Fruit fly (Drosophila melanogaster) whole organism, embryonic: ENCODE results near the gene CG13024.

Experiments used
- Atf-2 ChIP-seq: fragments of 200-800 bp; sonication (Bioruptor generic); optimal IDR thresholded peaks from 2 replicates; lab custom pipeline; 2016; ENCODE audit warnings: missing biosample characterization, missing genetic modification characterization
- CG10543 ChIP-seq: fragments of 200-800 bp; sonication (Bioruptor generic); optimal IDR thresholded peaks from 3 replicates; lab custom pipeline; 2017; ENCODE audit warnings: missing biosample characterization, mild to moderate bottlenecking, missing genetic modification characterization, moderate library complexity
- CG10654 ChIP-seq: fragments of 200-800 bp; sonication (Bioruptor generic); optimal IDR thresholded peaks from 2 replicates; lab custom pipeline; 2016; ENCODE audit warnings: missing biosample characterization, missing genetic modification characterization
- CG11247 ChIP-seq: fragments of 200-800 bp; sonication (Bioruptor generic); IDR thresholded peaks from 2 replicates; pipeline ENCODE4 v1.3.6; 2022; ENCODE audit warnings: missing biosample characterization, missing genetic modification characterization
- CG12071 ChIP-seq: fragments of 200-800 bp; sonication (Bioruptor generic); optimal IDR thresholded peaks from 3 replicates; lab custom pipeline; 2018; ENCODE audit warnings: missing biosample characterization, mild to moderate bottlenecking, missing genetic modification characterization
- CG14860 ChIP-seq: fragments of 200-800 bp; sonication (Bioruptor generic); IDR thresholded peaks from 3 replicates; pipeline ENCODE4 v1.3.6; 2022; ENCODE audit warnings: missing biosample characterization, missing genetic modification characterization; ENCODE audit not compliant: partially characterized antibody
- CG16779 ChIP-seq: fragments of 200-800 bp; sonication (Bioruptor generic); IDR thresholded peaks from 2 replicates; pipeline ENCODE4 v1.3.6; 2022; ENCODE audit warnings: missing biosample characterization, missing genetic modification characterization
- CG18619 ChIP-seq: fragments of 200-800 bp; sonication (Bioruptor generic); optimal IDR thresholded peaks from 3 replicates; lab custom pipeline; 2017; ENCODE audit warnings: missing biosample characterization, mild to moderate bottlenecking, missing genetic modification characterization
- CG2678 ChIP-seq: fragments of 200-800 bp; sonication (Bioruptor generic); optimal IDR thresholded peaks from 3 replicates; lab custom pipeline; 2019; ENCODE audit warnings: missing biosample characterization, mild to moderate bottlenecking, missing genetic modification characterization, moderate library complexity
- CG30020 ChIP-seq: fragments of 200-800 bp; optimal IDR thresholded peaks from 2 replicates; lab custom pipeline; 2019; ENCODE audit warnings: missing biosample characterization, mild to moderate bottlenecking, missing genetic modification characterization, moderate library complexity
- CG31224 ChIP-seq: fragments of 200-800 bp; sonication (Bioruptor generic); IDR thresholded peaks from 2 replicates; pipeline ENCODE4 v1.3.6; 2022; ENCODE audit warnings: missing biosample characterization, missing genetic modification characterization
- CG32532 ChIP-seq: fragments of 200-800 bp; sonication (Bioruptor generic); IDR thresholded peaks from 2 replicates; pipeline ENCODE4 v1.3.6; 2022; ENCODE audit warnings: missing biosample characterization, missing genetic modification characterization
- CG34422 ChIP-seq: fragments of 200-800 bp; sonication (Bioruptor generic); IDR thresholded peaks from 3 replicates; pipeline ENCODE4 v1.3.6; 2022; ENCODE audit warnings: missing biosample characterization, missing genetic modification characterization
- CG4404 ChIP-seq: fragments of 200-800 bp; sonication (Bioruptor generic); IDR thresholded peaks from 2 replicates; pipeline ENCODE4 v1.3.6; 2022; ENCODE audit warnings: missing biosample characterization, missing genetic modification characterization
- CG6765 ChIP-seq: fragments of 200-800 bp; sonication (Bioruptor generic); optimal IDR thresholded peaks from 3 replicates; lab custom pipeline; 2017; ENCODE audit warnings: missing biosample characterization, mild to moderate bottlenecking, missing genetic modification characterization
- CG6813 ChIP-seq: fragments of 200-800 bp; sonication (Bioruptor generic); optimal IDR thresholded peaks from 2 replicates; lab custom pipeline; 2017; ENCODE audit warnings: missing biosample characterization, missing genetic modification characterization, mild to moderate bottlenecking, moderate library complexity, missing genetic modification reagents
- CG9215 ChIP-seq: fragments of 200-800 bp; sonication (Bioruptor generic); IDR thresholded peaks from 2 replicates; pipeline ENCODE4 v1.3.6; 2022; ENCODE audit warnings: missing biosample characterization, missing genetic modification characterization
- CG9609 ChIP-seq: fragments of 200-800 bp; sonication (Bioruptor generic); optimal IDR thresholded peaks from 3 replicates; lab custom pipeline; 2016; ENCODE audit warnings: missing biosample characterization, missing genetic modification characterization
- CG9817 ChIP-seq: fragments of 200-800 bp; sonication (Bioruptor generic); optimal IDR thresholded peaks from 2 replicates; lab custom pipeline; 2018; ENCODE audit warnings: missing biosample characterization, mild to moderate bottlenecking, missing genetic modification characterization, moderate library complexity
- D ChIP-seq, 2 experiments: fragments of 200-800 bp in 1 of 2; fragments of >200 bp in 1 of 2; sonication (Bioruptor generic) in 1 of 2; optimal IDR thresholded peaks; 2 replicates in 1 of 2; 3 replicates in 1 of 2; lab custom pipeline; 2017; ENCODE audit warnings: mild to moderate bottlenecking in 1 of 2, missing biosample characterization in 1 of 2, missing genetic modification characterization in 1 of 2, missing genetic modification reagents in 1 of 2
- D19B ChIP-seq: fragments of 200-800 bp; sonication (Bioruptor generic); optimal IDR thresholded peaks from 2 replicates; lab custom pipeline; 2017; ENCODE audit warnings: missing biosample characterization, mild to moderate bottlenecking, missing genetic modification characterization
- Dbx ChIP-seq: fragments of 200-800 bp; sonication (Bioruptor generic); IDR thresholded peaks from 3 replicates; pipeline ENCODE4 v1.3.6; 2022; ENCODE audit warnings: missing biosample characterization, missing genetic modification characterization
- Dip2 ChIP-seq: fragments of 200-800 bp; sonication (Bioruptor generic); IDR thresholded peaks from 2 replicates; pipeline ENCODE4 v1.3.6; 2022; ENCODE audit warnings: missing biosample characterization, missing genetic modification characterization
- Dip3 ChIP-seq: fragments of 200-800 bp; sonication (Bioruptor generic); optimal IDR thresholded peaks from 3 replicates; lab custom pipeline; 2016; ENCODE audit warnings: missing biosample characterization, missing genetic modification characterization
- ERR ChIP-seq: fragments of 200-800 bp; sonication (Bioruptor generic); optimal IDR thresholded peaks from 2 replicates; lab custom pipeline; 2016; ENCODE audit warnings: missing biosample characterization, missing genetic modification characterization
- Hr78 ChIP-seq, 2 experiments: fragments of 200-800 bp in 1 of 2; fragments of >200 bp in 1 of 2; sonication (Bioruptor generic) in 1 of 2; optimal IDR thresholded peaks; 2 replicates each; lab custom pipeline; 2017 to 2019; ENCODE audit warnings: missing biosample characterization in 2 of 2, missing genetic modification characterization in 2 of 2, mild to moderate bottlenecking in 1 of 2, moderate library complexity in 1 of 2
- Nf-YB ChIP-seq: fragments of 200-800 bp; sonication (Bioruptor generic); optimal IDR thresholded peaks from 3 replicates; lab custom pipeline; 2019; ENCODE audit warnings: missing biosample characterization, mild to moderate bottlenecking, missing genetic modification characterization, moderate library complexity
- Optix ChIP-seq: fragments of 200-800 bp; sonication (Bioruptor generic); IDR thresholded peaks from 3 replicates; pipeline ENCODE4 v1.3.6; 2022; ENCODE audit warnings: missing biosample characterization, missing genetic modification characterization
- Sin3A ChIP-seq: fragments of >200 bp; optimal IDR thresholded peaks from 2 replicates; lab custom pipeline; 2018
- al ChIP-seq: fragments of 200-800 bp; sonication (Bioruptor generic); IDR thresholded peaks from 2 replicates; pipeline ENCODE4 v1.3.6; 2022; ENCODE audit warnings: missing biosample characterization, missing genetic modification characterization
- bbx ChIP-seq: fragments of 200-800 bp; sonication (Bioruptor generic); IDR thresholded peaks from 2 replicates; pipeline ENCODE4 v1.3.6; 2022; ENCODE audit warnings: missing biosample characterization, missing genetic modification characterization; ENCODE audit not compliant: partially characterized antibody
- cwo ChIP-seq: fragments of 200-800 bp; sonication (Bioruptor generic); optimal IDR thresholded peaks from 3 replicates; lab custom pipeline; 2017; ENCODE audit warnings: missing biosample characterization, missing genetic modification characterization, mild to moderate bottlenecking, moderate library complexity, missing genetic modification reagents
- dan ChIP-seq: fragments of 200-800 bp; sonication (Bioruptor generic); IDR thresholded peaks from 2 replicates; pipeline ENCODE4 v1.3.6; 2022; ENCODE audit warnings: missing biosample characterization, missing genetic modification characterization
- gcm2 ChIP-seq: fragments of 200-800 bp; sonication (Bioruptor generic); optimal IDR thresholded peaks from 2 replicates; lab custom pipeline; 2016; ENCODE audit warnings: missing biosample characterization, missing genetic modification characterization
- maf-S ChIP-seq: fragments of 200-800 bp; sonication (Bioruptor generic); optimal IDR thresholded peaks from 2 replicates; lab custom pipeline; 2016; ENCODE audit warnings: missing biosample characterization, missing genetic modification characterization
- nau ChIP-seq: fragments of 200-800 bp; sonication (Bioruptor generic); optimal IDR thresholded peaks from 3 replicates; lab custom pipeline; 2017; ENCODE audit warnings: missing biosample characterization, mild to moderate bottlenecking, missing genetic modification characterization, missing genetic modification reagents
- p53 ChIP-seq: fragments of 200-800 bp; sonication (Bioruptor generic); optimal IDR thresholded peaks from 2 replicates; lab custom pipeline; 2016; ENCODE audit warnings: missing biosample characterization, missing genetic modification characterization
- pan ChIP-seq, 4 experiments: fragments of >200 bp in 3 of 4; fragments of 200-800 bp in 1 of 4; sonication (Bioruptor generic) in 1 of 4; optimal IDR thresholded peaks in 3 of 4; IDR thresholded peaks in 1 of 4; 2 replicates each; pipeline versions ENCODE4 v1.3.6 to Lab custom; 2017 to 2022; ENCODE audit warnings: missing biosample characterization in 2 of 4, missing genetic modification characterization in 2 of 4, mixed read lengths in 1 of 4
- rib ChIP-seq: fragments of 200-800 bp; sonication (Bioruptor generic); IDR thresholded peaks from 2 replicates; pipeline ENCODE4 v1.3.6; 2022; ENCODE audit warnings: missing biosample characterization, missing genetic modification characterization
- row ChIP-seq: fragments of 200-800 bp; sonication (Bioruptor generic); IDR thresholded peaks from 3 replicates; pipeline ENCODE4 v1.3.6; 2022; ENCODE audit warnings: missing biosample characterization, missing genetic modification characterization
- sisA ChIP-seq: fragments of 200-800 bp; sonication (Bioruptor generic); IDR thresholded peaks from 2 replicates; pipeline ENCODE4 v1.3.6; 2022; ENCODE audit warnings: missing biosample characterization, missing genetic modification characterization
- slbo ChIP-seq: fragments of 200-800 bp; sonication (Bioruptor generic); IDR thresholded peaks from 2 replicates; pipeline ENCODE4 v1.3.6; 2022; ENCODE audit warnings: missing biosample characterization, missing genetic modification characterization
- so ChIP-seq: fragments of 200-800 bp; sonication (Bioruptor generic); IDR thresholded peaks from 3 replicates; pipeline ENCODE4 v1.3.6; 2022; ENCODE audit warnings: missing biosample characterization, missing genetic modification characterization
- stc ChIP-seq: fragments of 200-800 bp; sonication (Bioruptor generic); IDR thresholded peaks from 2 replicates; pipeline ENCODE4 v1.3.6; 2022; ENCODE audit warnings: missing biosample characterization, missing genetic modification characterization
- tap ChIP-seq: fragments of 200-800 bp; optimal IDR thresholded peaks from 3 replicates; lab custom pipeline; 2019; ENCODE audit warnings: missing biosample characterization, mild to moderate bottlenecking, missing genetic modification characterization, moderate library complexity
- vvl ChIP-seq: fragments of 200-800 bp; sonication (Bioruptor generic); IDR thresholded peaks from 2 replicates; pipeline ENCODE4 v1.3.6; 2022; ENCODE audit warnings: missing biosample characterization, missing genetic modification characterization
- zen ChIP-seq: fragments of 200-800 bp; sonication (Bioruptor generic); optimal IDR thresholded peaks from 3 replicates; lab custom pipeline; 2018; ENCODE audit warnings: missing biosample characterization, mild to moderate bottlenecking, missing genetic modification characterization, moderate library complexity

The CG13024 gene

dm6 chr3L:16765647-16766628, 62.9 kb downstream of the CG13024 start, which contains the start of gene Nrt (continued):
- peak in 1 of 2 experiments; percentile 21 for TF ChIP-seq Hr78 (GFP tag; optimal IDR thresholded peaks at IDR 0.05; lab: Kevin White, UChicago)
- peak; percentile 44; the same call in 1 of the 3 replicates for TF ChIP-seq CG34422 (GFP tag; lab: Robert Waterston, UW)
- peak; percentile 19 for TF ChIP-seq Nf-YB (GFP tag; lab: Kevin White, UChicago)
- TF ChIP-seq al (GFP tag; lab: Robert Waterston, UW) = no peak
- no peak for TF ChIP-seq dan (GFP tag; lab: Robert Waterston, UW)
- TF ChIP-seq CG9215 = 0 out of 2 replicates have a peak, but pooled peaks have one; percentile 34
- peak; percentile 50; the same call in 1 of the 2 replicates for TF ChIP-seq bbx (GFP tag; lab: Robert Waterston, UW)
- peak; percentile 87 for TF ChIP-seq row (GFP tag; lab: Robert Waterston, UW)
- TF ChIP-seq Dip3 (GFP tag; lab: Kevin White, UChicago) = no peak
- TF ChIP-seq CG30020 = peak; percentile 49
- no peak for TF ChIP-seq CG11247
- peak; percentile 55 for TF ChIP-seq tap (tag; lab: Kevin White, UChicago)
- TF ChIP-seq stc (GFP tag; lab: Robert Waterston, UW) = 0 out of 2 replicates have a peak, but pooled peaks have one; percentile 58
- no peak for TF ChIP-seq CG10654 (GFP tag; lab: Kevin White, UChicago)
- peak; percentile 47 for TF ChIP-seq CG9817 (tag; lab: Kevin White, UChicago)
- TF ChIP-seq p53 (GFP tag; lab: Kevin White, UChicago) = no peak
- TF ChIP-seq maf-S (GFP tag; lab: Kevin White, UChicago) = no peak
- TF ChIP-seq pan (optimal IDR thresholded peaks at IDR 0.05; lab: Kevin White, UChicago) = no peak
- no peak for TF ChIP-seq pan (GFP tag; optimal IDR thresholded peaks at IDR 0.05 in 1 of 2, IDR thresholded peaks at IDR 0.05 in 1 of 2)
- TF ChIP-seq CG10543 (GFP tag; lab: Kevin White, UChicago) = peak; percentile 60
- no peak for TF ChIP-seq Atf-2 (GFP tag; lab: Kevin White, UChicago)
- TF ChIP-seq zen = no peak
- TF ChIP-seq Dip2 (GFP tag; lab: Robert Waterston, UW) = no peak
- TF ChIP-seq CG31224 (GFP tag; lab: Robert Waterston, UW) = no peak
- TF ChIP-seq vvl (GFP tag; lab: Robert Waterston, UW) = peak; percentile 79
- TF ChIP-seq CG6813 (GFP tag; lab: Kevin White, UChicago) = peak; percentile 69
- TF ChIP-seq CG32532 (GFP tag; lab: Robert Waterston, UW) = peak; percentile 73
- TF ChIP-seq so = no peak
- no peak for TF ChIP-seq Sin3A (lab: Kevin White, UChicago)
- TF ChIP-seq sisA = peak; percentile 14; the same call in 1 of the 2 replicates
- TF ChIP-seq CG14860 = peak; percentile 22; the same call in 1 of the 3 replicates
- TF ChIP-seq CG18619 = no peak
- peak; percentile 79 for TF ChIP-seq CG2678 (tag; lab: Kevin White, UChicago)
- peak; percentile 17 for TF ChIP-seq D19B
- peak; percentile 23; the same call in 1 of the 2 replicates for TF ChIP-seq slbo
- no peak for TF ChIP-seq CG9609 (GFP tag; lab: Kevin White, UChicago)
- peak; percentile 37 for TF ChIP-seq nau
- TF ChIP-seq CG12071 (GFP tag; lab: Kevin White, UChicago) = no peak
- no peak for TF ChIP-seq gcm2 (GFP tag; lab: Kevin White, UChicago)
- peak; percentile 38 for TF ChIP-seq cwo
- TF ChIP-seq CG6765 (GFP tag; lab: Kevin White, UChicago) = peak; percentile 82
- no peak for TF ChIP-seq ERR (GFP tag; lab: Kevin White, UChicago)
- 0 out of 3 replicates have a peak, but pooled peaks have one; percentile 30 for TF ChIP-seq Dbx (GFP tag; lab: Robert Waterston, UW)
- no peak for TF ChIP-seq CG4404 (GFP tag; lab: Robert Waterston, UW)
- no peak for TF ChIP-seq D (optimal IDR thresholded peaks at IDR 0.05; lab: Kevin White, UChicago)
- TF ChIP-seq D (GFP tag; optimal IDR thresholded peaks at IDR 0.05; lab: Kevin White, UChicago) = peak; percentile 12
- TF ChIP-seq rib (GFP tag; lab: Robert Waterston, UW) = 0 out of 2 replicates have a peak, but pooled peaks have one; percentile 23
- TF ChIP-seq Optix = no peak
- no peak; the same call in 1 of the 2 replicates for TF ChIP-seq CG16779 (GFP tag; lab: Robert Waterston, UW)
